Worm (Caenorhabditis elegans): ENCODE results near the gene srw-68.

DNA sequence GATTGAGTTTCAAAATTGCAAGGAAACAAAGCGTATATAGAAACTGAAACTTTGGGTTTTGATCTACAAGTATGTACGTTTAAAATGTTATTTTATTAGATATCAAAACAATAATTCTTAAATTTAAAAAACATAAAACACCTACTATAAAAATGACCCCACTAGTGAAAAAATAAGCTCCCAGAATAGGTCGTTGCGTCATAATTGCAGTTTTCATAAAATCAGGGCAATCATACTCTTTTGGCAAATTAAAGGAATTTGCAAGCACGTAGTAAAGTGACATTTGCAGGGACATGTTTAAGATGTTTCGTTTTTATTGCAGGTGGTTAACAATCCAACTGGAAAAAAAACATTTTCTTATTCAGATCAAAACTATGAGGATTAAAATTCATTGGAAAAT lies 18.0 kb downstream of the srw-68 start, which contains the start of gene srt-6:
- no peak for TF ChIP-seq nhr-237 (tag; optimal IDR thresholded peaks at IDR 0.05)
- no peak for TF ChIP-seq nhr-12 (tag; optimal IDR thresholded peaks at IDR 0.05)
- no peak for TF ChIP-seq ham-2 (GFP tag; optimal IDR thresholded peaks at IDR 0.05)
- TF ChIP-seq sptf-1 (tag; optimal IDR thresholded peaks at IDR 0.05): no peak
- TF ChIP-seq nhr-28 (tag; optimal IDR thresholded peaks at IDR 0.05): no peak
- TF ChIP-seq bed-3 (GFP tag; optimal IDR thresholded peaks at IDR 0.05): no peak
- TF ChIP-seq unc-62 (GFP tag; optimal IDR thresholded peaks at IDR 0.05): no peak
- TF ChIP-seq blmp-1 (tag; optimal IDR thresholded peaks at IDR 0.05): no peak
- no peak for TF ChIP-seq lin-13 (tag; optimal IDR thresholded peaks at IDR 0.05)
- TF ChIP-seq M03D4.4 (tag; optimal IDR thresholded peaks at IDR 0.05): no peak
- TF ChIP-seq snpc-4 (tag; optimal IDR thresholded peaks at IDR 0.05): no peak
- TF ChIP-seq ztf-11 (tag; optimal IDR thresholded peaks at IDR 0.05): no peak

All from whole organism, mixed stage, embryonic.